Worm (Caenorhabditis elegans) whole organism, L4 larva: ENCODE measurements around the gene C49F8.15.
A peak's percentile ranks its signal among the peaks of the same experiment; 100 is the strongest.

ENCODE experiments used
- F37D6.2 ChIP-seq: sonication (generic microtip); optimal IDR thresholded peaks from 2 replicates; lab custom pipeline; 2016; ENCODE audit warnings: mild to moderate bottlenecking, missing genetic modification characterization, missing compliant biosample characterization
- F49E8.2 ChIP-seq: sonication (generic microtip); optimal IDR thresholded peaks from 2 replicates; lab custom pipeline; 2016; ENCODE audit warnings: missing compliant biosample characterization, mild to moderate bottlenecking, missing genetic modification characterization, borderline replicate concordance
- R02D3.7 ChIP-seq: fragments of 150-350 bp; sonication (generic microtip); optimal IDR thresholded peaks from 3 replicates; lab custom pipeline; 2014; ENCODE audit warnings: missing biosample characterization, missing genetic modification characterization
- Y105C5A.15 ChIP-seq: fragments of 200-800 bp; sonication (Bioruptor generic); IDR thresholded peaks from 2 replicates; pipeline ENCODE4 v1.3.6; 2022; ENCODE audit warnings: missing genetic modification characterization, missing compliant biosample characterization
- Y75B8A.6 ChIP-seq: fragments of 200-800 bp; sonication (Bioruptor generic); IDR thresholded peaks from 2 replicates; pipeline ENCODE4 v1.3.6; 2022; ENCODE audit warnings: missing genetic modification reagents, missing genetic modification characterization, missing compliant biosample characterization
- ZK546.5 ChIP-seq, 2 experiments: sonication (generic microtip); optimal IDR thresholded peaks; 2 replicates each; lab custom pipeline; 2017; ENCODE audit warnings: missing biosample characterization in 2 of 2, missing genetic modification characterization in 2 of 2
- aha-1 ChIP-seq: fragments of 150-350 bp; peaks from one replicate; lab custom pipeline; 2014; ENCODE audit warnings: missing biosample characterization, missing genetic modification characterization
- ama-1 ChIP-seq: fragments of 150-350 bp; optimal IDR thresholded peaks from 2 replicates; lab custom pipeline; 2014; ENCODE audit warnings: inconsistent platforms, mixed read lengths
- ceh-20 ChIP-seq: fragments of 200-800 bp; sonication (Bioruptor generic); IDR thresholded peaks from 2 replicates; pipeline ENCODE4 v1.3.6; 2022; ENCODE audit warnings: missing genetic modification reagents, missing genetic modification characterization, missing compliant biosample characterization
- ceh-62 ChIP-seq: sonication (generic microtip); optimal IDR thresholded peaks from 2 replicates; lab custom pipeline; 2017; ENCODE audit warnings: missing biosample characterization, missing genetic modification characterization
- ceh-82 ChIP-seq: sonication (generic microtip); optimal IDR thresholded peaks from 2 replicates; lab custom pipeline; 2017; ENCODE audit warnings: missing biosample characterization, missing genetic modification characterization
- ces-1 ChIP-seq: fragments of 150-350 bp; sonication (generic microtip); optimal IDR thresholded peaks from 4 replicates; lab custom pipeline; 2014; ENCODE audit warnings: missing biosample characterization, missing genetic modification reagents, missing genetic modification characterization
- cey-2 ChIP-seq: sonication (generic microtip); optimal IDR thresholded peaks from 3 replicates; lab custom pipeline; 2017; ENCODE audit warnings: missing genetic modification characterization, mild to moderate bottlenecking, missing compliant biosample characterization, antibody characterized with exemption, borderline replicate concordance; ENCODE audit not compliant: insufficient read depth
- daf-12 ChIP-seq: fragments of 150-350 bp; optimal IDR thresholded peaks from 2 replicates; lab custom pipeline; 2014; ENCODE audit warnings: missing biosample characterization, missing genetic modification reagents, missing genetic modification characterization
- daf-16 ChIP-seq, 3 experiments: sonication (generic microtip); optimal IDR thresholded peaks; 2 replicates each; lab custom pipeline; 2016 to 2017; ENCODE audit warnings: missing genetic modification characterization in 3 of 3, missing genetic modification reagents in 3 of 3, mild to moderate bottlenecking in 2 of 3, missing compliant biosample characterization in 2 of 3, missing biosample characterization in 1 of 3, moderate library complexity in 1 of 3
- daf-8 ChIP-seq: fragments of 200-800 bp; sonication (Bioruptor generic); IDR thresholded peaks from 2 replicates; pipeline ENCODE4 v1.3.6; 2022; ENCODE audit warnings: missing genetic modification characterization, missing compliant biosample characterization
- dmd-6 ChIP-seq: fragments of 200-800 bp; sonication (Bioruptor generic); IDR thresholded peaks from 2 replicates; pipeline ENCODE4 v1.3.6; 2022; ENCODE audit warnings: missing genetic modification reagents, missing genetic modification characterization, missing compliant biosample characterization
- dve-1 ChIP-seq: sonication (generic microtip); optimal IDR thresholded peaks from 2 replicates; lab custom pipeline; 2017; ENCODE audit warnings: antibody characterized with exemption, mild to moderate bottlenecking, missing genetic modification characterization, missing compliant biosample characterization; ENCODE audit not compliant: insufficient read depth
- egl-27 ChIP-seq: sonication (generic microtip); optimal IDR thresholded peaks from 3 replicates; lab custom pipeline; 2017; ENCODE audit warnings: missing biosample characterization, missing genetic modification reagents, missing genetic modification characterization
- gei-8 ChIP-seq: fragments of 200-800 bp; sonication (Bioruptor generic); optimal IDR thresholded peaks from 2 replicates; lab custom pipeline; 2018; ENCODE audit warnings: mild to moderate bottlenecking, missing genetic modification characterization, missing compliant biosample characterization
- hlh-11 ChIP-seq: fragments of 200-800 bp; sonication (Bioruptor generic); optimal IDR thresholded peaks from 2 replicates; lab custom pipeline; 2018; ENCODE audit warnings: mild to moderate bottlenecking, missing genetic modification characterization, missing compliant biosample characterization
- hlh-30 ChIP-seq: sonication (generic microtip); optimal IDR thresholded peaks from 2 replicates; lab custom pipeline; 2017; ENCODE audit warnings: antibody characterized with exemption, mild to moderate bottlenecking, missing genetic modification characterization, missing compliant biosample characterization; ENCODE audit not compliant: insufficient read depth
- lim-7 ChIP-seq: fragments of 200-800 bp; sonication (Bioruptor generic); IDR thresholded peaks from 2 replicates; pipeline ENCODE4 v1.3.6; 2022; ENCODE audit warnings: missing genetic modification characterization, missing compliant biosample characterization
- lin-1 ChIP-seq: fragments of 200-800 bp; sonication (Bioruptor generic); IDR thresholded peaks from 2 replicates; pipeline ENCODE4 v1.3.6; 2022; ENCODE audit warnings: missing genetic modification reagents, missing genetic modification characterization, missing compliant biosample characterization
- lin-13 ChIP-seq: fragments of 150-350 bp; optimal IDR thresholded peaks from 2 replicates; lab custom pipeline; 2014; ENCODE audit warnings: missing biosample characterization, missing genetic modification reagents, missing genetic modification characterization
- lin-38 ChIP-seq: fragments of 200-800 bp; sonication (Bioruptor generic); IDR thresholded peaks from 2 replicates; pipeline ENCODE4 v1.3.6; 2022; ENCODE audit warnings: missing genetic modification reagents, missing genetic modification characterization, missing compliant biosample characterization
- lsy-2 ChIP-seq, 2 experiments: fragments of 150-350 bp in 1 of 2; sonication (generic microtip) in 1 of 2; optimal IDR thresholded peaks; 2 replicates each; lab custom pipeline; 2014 to 2017; ENCODE audit warnings: missing biosample characterization in 2 of 2, missing genetic modification characterization in 2 of 2
- mdl-1 ChIP-seq, 2 experiments: fragments of 150-350 bp in 1 of 2; sonication (generic microtip) in 1 of 2; optimal IDR thresholded peaks; 2 replicates each; lab custom pipeline; 2014 to 2017; ENCODE audit warnings: missing biosample characterization in 2 of 2, missing genetic modification characterization in 2 of 2
- mep-1 ChIP-seq: fragments of 150-350 bp; sonication (generic microtip); optimal IDR thresholded peaks from 3 replicates; lab custom pipeline; 2014; ENCODE audit warnings: missing biosample characterization, missing genetic modification characterization
- mes-2 ChIP-seq: sonication (generic microtip); optimal IDR thresholded peaks from 2 replicates; lab custom pipeline; 2016; ENCODE audit warnings: missing genotype, mild to moderate bottlenecking, missing genetic modification characterization, missing compliant biosample characterization; ENCODE audit not compliant: poor library complexity, severe bottlenecking
- mxl-3 ChIP-seq: fragments of 200-800 bp; sonication (Bioruptor generic); optimal IDR thresholded peaks from 2 replicates; lab custom pipeline; 2018; ENCODE audit warnings: mild to moderate bottlenecking, missing genetic modification characterization, missing compliant biosample characterization
- nhr-10 ChIP-seq: fragments of 150-350 bp; optimal IDR thresholded peaks from 2 replicates; lab custom pipeline; 2014; ENCODE audit warnings: missing biosample characterization, missing genetic modification characterization
- nhr-11 ChIP-seq: fragments of 150-350 bp; optimal IDR thresholded peaks from 2 replicates; lab custom pipeline; 2014; ENCODE audit warnings: missing biosample characterization, missing genetic modification characterization
- nhr-25 ChIP-seq: sonication (generic microtip); optimal IDR thresholded peaks from 2 replicates; lab custom pipeline; 2017; ENCODE audit warnings: missing genetic modification characterization, mild to moderate bottlenecking, missing compliant biosample characterization, antibody characterized with exemption, moderate library complexity, borderline replicate concordance; ENCODE audit not compliant: insufficient read depth
- nhr-28 ChIP-seq: fragments of 150-350 bp; optimal IDR thresholded peaks from 2 replicates; lab custom pipeline; 2014; ENCODE audit warnings: missing biosample characterization, missing genetic modification characterization
- nhr-6 ChIP-seq: fragments of 150-350 bp; optimal IDR thresholded peaks from 2 replicates; lab custom pipeline; 2014; ENCODE audit warnings: missing biosample characterization, missing genetic modification characterization
- nhr-76 ChIP-seq: fragments of 150-350 bp; optimal IDR thresholded peaks from 2 replicates; lab custom pipeline; 2014; ENCODE audit warnings: missing biosample characterization, missing genetic modification characterization
- nhr-77 ChIP-seq: fragments of 150-350 bp; optimal IDR thresholded peaks from 2 replicates; lab custom pipeline; 2014; ENCODE audit warnings: missing biosample characterization, missing genetic modification characterization
- php-3 ChIP-seq: fragments of 200-800 bp; sonication (Bioruptor generic); IDR thresholded peaks from 2 replicates; pipeline ENCODE4 v1.3.6; 2022; ENCODE audit warnings: missing genetic modification reagents, missing genetic modification characterization, missing compliant biosample characterization
- pqm-1 ChIP-seq: sonication (generic microtip); optimal IDR thresholded peaks from 2 replicates; lab custom pipeline; 2017; ENCODE audit warnings: missing biosample characterization, missing genetic modification characterization
- spr-1 ChIP-seq: sonication (generic microtip); optimal IDR thresholded peaks from 2 replicates; lab custom pipeline; 2016; ENCODE audit warnings: mild to moderate bottlenecking, missing genetic modification characterization, missing compliant biosample characterization
- tag-97 ChIP-seq: fragments of 200-800 bp; sonication (Bioruptor generic); IDR thresholded peaks from 2 replicates; pipeline ENCODE4 v1.3.6; 2022; ENCODE audit warnings: missing genetic modification characterization, missing compliant biosample characterization
- tra-1 ChIP-seq: fragments of 200-800 bp; sonication (Bioruptor generic); IDR thresholded peaks from 2 replicates; pipeline ENCODE4 v1.3.6; 2022; ENCODE audit warnings: missing genetic modification reagents, missing genetic modification characterization, missing compliant biosample characterization
- unc-130 ChIP-seq: sonication (generic microtip); optimal IDR thresholded peaks from 2 replicates; lab custom pipeline; 2016; ENCODE audit warnings: missing genetic modification reagents, missing genetic modification characterization, missing compliant biosample characterization
- unc-62 ChIP-seq, 3 experiments: fragments of 150-350 bp in 1 of 3; sonication (generic microtip); optimal IDR thresholded peaks in 2 of 3; peaks in 1 of 3; 1 replicate in 1 of 3; 2 replicates in 2 of 3; lab custom pipeline; 2014 to 2017; ENCODE audit warnings: missing biosample characterization in 3 of 3, missing genetic modification characterization in 3 of 3, missing genetic modification reagents in 3 of 3, missing genotype in 1 of 3
- zfp-2 ChIP-seq: sonication (generic microtip); optimal IDR thresholded peaks from 2 replicates; lab custom pipeline; 2016; ENCODE audit warnings: mild to moderate bottlenecking, missing genetic modification characterization, missing compliant biosample characterization
- zip-11 ChIP-seq: fragments of 200-800 bp; sonication (Bioruptor generic); IDR thresholded peaks from 2 replicates; pipeline ENCODE4 v1.3.6; 2022; ENCODE audit warnings: missing genetic modification characterization, missing compliant biosample characterization

C49F8.15 gene

ce11 chrX:13322886-13323285, 39.5 kb downstream of the C49F8.15 start, which contains the start of gene F46G10.2:
TSS of gene F46G10.2 (plus strand) at chrX:13322963.
- TF ChIP-seq F49E8.2 (tag; lab: Kevin White, UChicago) (no peak), lim-7 (GFP tag; lab: Robert Waterston, UW) (no peak), lin-38 (no peak), aha-1 (tag; lab: Kevin White, UChicago) (no peak), nhr-28 (peak; percentile 26), tra-1 (GFP tag; lab: Robert Waterston, UW) (no peak), cey-2 (tag; lab: Kevin White, UChicago) (no peak), hlh-11 (tag; lab: Kevin White, UChicago) (peak; percentile 60), nhr-11 (tag; lab: Kevin White, UChicago) (no peak), spr-1 (tag; lab: Kevin White, UChicago) (no peak), dmd-6 (GFP tag; lab: Robert Waterston, UW) (0 out of 2 replicates have a peak, but pooled peaks have one; percentile 15), ama-1 (lab: Kevin White, UChicago) (no peak), F37D6.2 (tag; lab: Kevin White, UChicago) (no peak), mep-1 (tag; lab: Kevin White, UChicago) (no peak), hlh-30 (tag; lab: Kevin White, UChicago) (peak; percentile 32), ceh-62 (no peak), gei-8 (no peak), daf-12 (tag; lab: Kevin White, UChicago) (no peak)

- peak; percentile 44 for TF ChIP-seq hlh-30 (tag; lab: Kevin White, UChicago)
- peak; percentile 50 for TF ChIP-seq mep-1 (tag; lab: Kevin White, UChicago)
- TF ChIP-seq daf-8 (GFP tag; lab: Robert Waterston, UW) = no peak
- TF ChIP-seq egl-27 (tag; lab: Kevin White, UChicago) = no peak
- TF ChIP-seq R02D3.7 (tag; lab: Kevin White, UChicago) = no peak
- TF ChIP-seq ceh-20 (GFP tag; lab: Robert Waterston, UW) = 0 out of 2 replicates have a peak, but pooled peaks have one; percentile 56
- no peak for TF ChIP-seq lin-13
- TF ChIP-seq tag-97 (GFP tag; lab: Robert Waterston, UW) = no peak
- TF ChIP-seq mxl-3 (GFP tag; lab: Kevin White, UChicago) = peak; percentile 16
- peak in 1 of 2 experiments; percentile 97 for TF ChIP-seq unc-62 (GFP tag; optimal IDR thresholded peaks at IDR 0.05 in 1 of 2; lab: Kevin White, UChicago)
- no peak for TF ChIP-seq unc-62 (tag; optimal IDR thresholded peaks at IDR 0.05; lab: Kevin White, UChicago)
- TF ChIP-seq dmd-6 (GFP tag; lab: Robert Waterston, UW) = peak; percentile 31; the same call in 1 of the 2 replicates
- TF ChIP-seq daf-16 (GFP tag; optimal IDR thresholded peaks at IDR 0.05; lab: Kevin White, UChicago) = no peak
- peak; percentile 62 for TF ChIP-seq daf-16 (tag; optimal IDR thresholded peaks at IDR 0.05; lab: Kevin White, UChicago)
- TF ChIP-seq nhr-25 (tag; lab: Kevin White, UChicago) = peak; percentile 50
- no peak for TF ChIP-seq zip-11 (GFP tag; lab: Robert Waterston, UW)
- peak; percentile 37 for TF ChIP-seq dve-1
- TF ChIP-seq mes-2 = peak; percentile 33
- TF ChIP-seq spr-1 (tag; lab: Kevin White, UChicago) = no peak
- TF ChIP-seq zfp-2 = no peak
- no peak for TF ChIP-seq nhr-6 (tag; lab: Kevin White, UChicago)
- no peak for TF ChIP-seq Y75B8A.6 (GFP tag; lab: Robert Waterston, UW)
- TF ChIP-seq ceh-82 = no peak
- TF ChIP-seq nhr-10 (tag; lab: Kevin White, UChicago) = peak; percentile 2
- no peak for TF ChIP-seq lin-1
- TF ChIP-seq nhr-76 (tag; lab: Kevin White, UChicago) = no peak
- no peak for TF ChIP-seq unc-130 (GFP tag; lab: Kevin White, UChicago)
- TF ChIP-seq pqm-1 (tag; lab: Kevin White, UChicago) = peak; percentile 0
- peak; percentile 50 for TF ChIP-seq nhr-11 (tag; lab: Kevin White, UChicago)
- peak; percentile 79 for TF ChIP-seq nhr-28
- peak; percentile 79 for TF ChIP-seq hlh-11 (tag; lab: Kevin White, UChicago)
- TF ChIP-seq php-3 (GFP tag; lab: Robert Waterston, UW) = peak; percentile 46; the same call in 1 of the 2 replicates
- TF ChIP-seq Y105C5A.15 (GFP tag; lab: Robert Waterston, UW) = no peak
- TF ChIP-seq ces-1 (GFP tag; lab: Kevin White, UChicago) = no peak
- TF ChIP-seq mdl-1 (tag; optimal IDR thresholded peaks at IDR 0.05; lab: Kevin White, UChicago) = peak in 1 of 2 experiments; percentile 57
- TF ChIP-seq ZK546.5 (tag; optimal IDR thresholded peaks at IDR 0.05; lab: Kevin White, UChicago) = no peak
- TF ChIP-seq F49E8.2 (tag; lab: Kevin White, UChicago) = no peak
- peak; percentile 6 for TF ChIP-seq nhr-77
- TF ChIP-seq lsy-2 (tag; optimal IDR thresholded peaks at IDR 0.05; lab: Kevin White, UChicago) = peak in 1 of 2 experiments; percentile 39
Observed at ce11 chrX:13320575-13320974, 41.8 kb downstream of the C49F8.15 start.
